Worm (Caenorhabditis elegans) whole organism, mixed stage, embryonic: Measurements from ENCODE around the gene Y41E3.8.

Experiments
- M03D4.4 ChIP-seq: sonication (generic microtip); optimal IDR thresholded peaks from 2 replicates; lab custom pipeline; 2017; ENCODE audit warnings: mild to moderate bottlenecking, missing genetic modification characterization, missing compliant biosample characterization
- bed-3 ChIP-seq: fragments of 200-800 bp; sonication (Bioruptor generic); optimal IDR thresholded peaks from 3 replicates; lab custom pipeline; 2018; ENCODE audit warnings: mild to moderate bottlenecking, missing genetic modification characterization, moderate library complexity, missing compliant biosample characterization
- blmp-1 ChIP-seq: fragments of 150-350 bp; optimal IDR thresholded peaks from 2 replicates; lab custom pipeline; 2014; ENCODE audit warnings: missing biosample characterization, missing genetic modification characterization
- ceh-39 ChIP-seq: fragments of 150-350 bp; optimal IDR thresholded peaks from 2 replicates; lab custom pipeline; 2014; ENCODE audit warnings: missing biosample characterization, missing genetic modification characterization
- ceh-43 ChIP-seq: fragments of 200-800 bp; sonication (Bioruptor generic); optimal IDR thresholded peaks from 2 replicates; lab custom pipeline; 2018; ENCODE audit warnings: mild to moderate bottlenecking, missing genetic modification characterization, moderate library complexity, missing compliant biosample characterization
- ceh-83 ChIP-seq: fragments of 200-800 bp; sonication (Bioruptor generic); optimal IDR thresholded peaks from 2 replicates; lab custom pipeline; 2018; ENCODE audit warnings: mild to moderate bottlenecking, missing genetic modification characterization, missing compliant biosample characterization
- ces-1 ChIP-seq: fragments of 150-350 bp; optimal IDR thresholded peaks from 2 replicates; lab custom pipeline; 2014; ENCODE audit warnings: missing biosample characterization, missing genetic modification reagents, missing genetic modification characterization
- cnd-1 ChIP-seq: fragments of 200-800 bp; sonication (Bioruptor generic); optimal IDR thresholded peaks from 2 replicates; lab custom pipeline; 2018; ENCODE audit warnings: mild to moderate bottlenecking, missing genetic modification characterization, missing compliant biosample characterization
- drap-1 ChIP-seq: fragments of 200-800 bp; sonication (Bioruptor generic); optimal IDR thresholded peaks from 3 replicates; lab custom pipeline; 2018; ENCODE audit warnings: mild to moderate bottlenecking, missing genetic modification characterization, missing compliant biosample characterization
- elt-1 ChIP-seq: sonication (generic microtip); optimal IDR thresholded peaks from 2 replicates; lab custom pipeline; 2017; ENCODE audit warnings: missing genetic modification characterization, mild to moderate bottlenecking, missing compliant biosample characterization, antibody characterized with exemption, moderate library complexity, borderline replicate concordance; ENCODE audit not compliant: insufficient read depth
- elt-3 ChIP-seq: fragments of 150-350 bp; optimal IDR thresholded peaks from 2 replicates; lab custom pipeline; 2014; ENCODE audit warnings: missing biosample characterization, missing genetic modification characterization
- flh-1 ChIP-seq: fragments of 200-800 bp; sonication (Bioruptor generic); optimal IDR thresholded peaks from 2 replicates; lab custom pipeline; 2018; ENCODE audit warnings: mild to moderate bottlenecking, missing genetic modification characterization, moderate library complexity, missing compliant biosample characterization
- ham-2 ChIP-seq: fragments of 200-800 bp; sonication (Bioruptor generic); optimal IDR thresholded peaks from 2 replicates; lab custom pipeline; 2018; ENCODE audit warnings: mild to moderate bottlenecking, missing genetic modification characterization, missing compliant biosample characterization
- hlh-1 ChIP-seq: fragments of 150-350 bp; optimal IDR thresholded peaks from 2 replicates; lab custom pipeline; 2014; ENCODE audit warnings: missing biosample characterization, missing genetic modification reagents, missing genetic modification characterization
- lin-13 ChIP-seq: fragments of 150-350 bp; optimal IDR thresholded peaks from 2 replicates; lab custom pipeline; 2014; ENCODE audit warnings: missing biosample characterization, missing genetic modification characterization
- lin-32 ChIP-seq: fragments of 200-800 bp; sonication (Bioruptor generic); optimal IDR thresholded peaks from 2 replicates; lab custom pipeline; 2018; ENCODE audit warnings: mild to moderate bottlenecking, missing genetic modification characterization, missing compliant biosample characterization
- lsy-2 ChIP-seq: fragments of 150-350 bp; optimal IDR thresholded peaks from 2 replicates; lab custom pipeline; 2014; ENCODE audit warnings: missing biosample characterization, missing genetic modification characterization
- mab-5 ChIP-seq: fragments of 150-350 bp; optimal IDR thresholded peaks from 2 replicates; lab custom pipeline; 2014; ENCODE audit warnings: missing biosample characterization, missing genetic modification characterization
- mep-1 ChIP-seq: fragments of 150-350 bp; optimal IDR thresholded peaks from 2 replicates; lab custom pipeline; 2017; ENCODE audit warnings: missing biosample characterization, missing genetic modification reagents, missing genetic modification characterization, inconsistent platforms
- mls-2 ChIP-seq: sonication (generic microtip); optimal IDR thresholded peaks from 2 replicates; lab custom pipeline; 2016; ENCODE audit warnings: mild to moderate bottlenecking, missing genetic modification characterization, moderate library complexity, missing compliant biosample characterization
- nhr-12 ChIP-seq: fragments of 150-350 bp; optimal IDR thresholded peaks from 2 replicates; lab custom pipeline; 2014; ENCODE audit warnings: missing biosample characterization, missing genetic modification characterization
- nhr-2 ChIP-seq: fragments of 150-350 bp; optimal IDR thresholded peaks from 2 replicates; lab custom pipeline; 2014; ENCODE audit warnings: missing biosample characterization, missing genetic modification characterization
- nhr-237 ChIP-seq: fragments of 150-350 bp; optimal IDR thresholded peaks from 2 replicates; lab custom pipeline; 2014; ENCODE audit warnings: missing biosample characterization, missing genetic modification characterization
- nhr-28 ChIP-seq: fragments of 150-350 bp; optimal IDR thresholded peaks from 2 replicates; lab custom pipeline; 2014; ENCODE audit warnings: missing biosample characterization, missing genetic modification characterization
- nhr-76 ChIP-seq: sonication (generic microtip); optimal IDR thresholded peaks from 2 replicates; lab custom pipeline; 2017; ENCODE audit warnings: missing biosample characterization, missing genetic modification characterization
- pha-4 ChIP-seq: fragments of 150-350 bp; optimal IDR thresholded peaks from 2 replicates; lab custom pipeline; 2018; ENCODE audit warnings: missing biosample characterization, missing genetic modification reagents, missing genetic modification characterization
- sem-2 ChIP-seq: fragments of 200-800 bp; sonication (Bioruptor generic); optimal IDR thresholded peaks from 2 replicates; lab custom pipeline; 2018; ENCODE audit warnings: mild to moderate bottlenecking, missing genetic modification characterization, missing compliant biosample characterization
- snpc-4 ChIP-seq: fragments of 150-350 bp; optimal IDR thresholded peaks from 2 replicates; lab custom pipeline; 2014; ENCODE audit warnings: missing biosample characterization, missing genetic modification characterization
- sptf-1 ChIP-seq: sonication (generic microtip); optimal IDR thresholded peaks from 2 replicates; lab custom pipeline; 2017; ENCODE audit warnings: mild to moderate bottlenecking, missing genetic modification characterization, moderate library complexity, missing compliant biosample characterization
- tbx-8 ChIP-seq: fragments of 200-800 bp; sonication (Bioruptor generic); optimal IDR thresholded peaks from 2 replicates; lab custom pipeline; 2018; ENCODE audit warnings: mild to moderate bottlenecking, missing genetic modification characterization, moderate library complexity, missing compliant biosample characterization
- unc-120 ChIP-seq: sonication (generic microtip); optimal IDR thresholded peaks from 2 replicates; lab custom pipeline; 2017; ENCODE audit warnings: missing genetic modification characterization, missing compliant biosample characterization; ENCODE audit not compliant: poor library complexity, severe bottlenecking
- unc-39 ChIP-seq: fragments of 150-350 bp; optimal IDR thresholded peaks from 2 replicates; lab custom pipeline; 2014; ENCODE audit warnings: missing biosample characterization, missing genetic modification characterization
- unc-62 ChIP-seq: fragments of 150-350 bp; optimal IDR thresholded peaks from 2 replicates; lab custom pipeline; 2014; ENCODE audit warnings: missing biosample characterization, missing genetic modification reagents, missing genetic modification characterization
- zip-8 ChIP-seq: fragments of 150-350 bp; optimal IDR thresholded peaks from 2 replicates; lab custom pipeline; 2014; ENCODE audit warnings: missing biosample characterization, missing genetic modification characterization
- ztf-11 ChIP-seq: fragments of 150-350 bp; optimal IDR thresholded peaks from 2 replicates; lab custom pipeline; 2014; ENCODE audit warnings: missing biosample characterization, missing genetic modification characterization

Gene Y41E3.8

ce11 chrIV:15041124-15041523, 12.3 kb upstream of the Y41E3.8 start:
- TF ChIP-seq nhr-76 (tag; lab: Kevin White, UChicago) = no peak
- no peak for TF ChIP-seq flh-1 (GFP tag; lab: Kevin White, UChicago)
- TF ChIP-seq ceh-39 (tag; lab: Kevin White, UChicago) = no peak
- no peak for TF ChIP-seq tbx-8 (GFP tag; lab: Kevin White, UChicago)
- no peak for TF ChIP-seq nhr-237 (tag; lab: Kevin White, UChicago)
- no peak for TF ChIP-seq elt-3 (tag; lab: Kevin White, UChicago)
- no peak for TF ChIP-seq snpc-4 (tag; lab: Kevin White, UChicago)
- TF ChIP-seq ceh-83 (GFP tag; lab: Kevin White, UChicago) = no peak
- TF ChIP-seq mls-2 (tag; lab: Kevin White, UChicago) = no peak
- TF ChIP-seq mep-1 (tag; lab: Kevin White, UChicago) = no peak
- no peak for TF ChIP-seq sem-2
- no peak for TF ChIP-seq pha-4 (tag; lab: Kevin White, UChicago)
- no peak for TF ChIP-seq zip-8
- no peak for TF ChIP-seq blmp-1 (tag; lab: Kevin White, UChicago)
- TF ChIP-seq ceh-43 (GFP tag; lab: Kevin White, UChicago) = no peak

ce11 chrIV:15039477-15039876, 10.7 kb upstream of the Y41E3.8 start, which contains the start of gene hrpu-1:
hrpu-1 (plus strand) TSS chrIV:15039616.
- TF ChIP-seq ceh-43 (GFP tag; lab: Kevin White, UChicago) (no peak), hlh-1 (no peak), lin-13 (tag; lab: Kevin White, UChicago) (peak; percentile 88), flh-1 (GFP tag; lab: Kevin White, UChicago) (no peak), unc-62 (GFP tag; lab: Kevin White, UChicago) (no peak), unc-39 (no peak), elt-3 (tag; lab: Kevin White, UChicago) (no peak), zip-8 (no peak), ham-2 (GFP tag; lab: Kevin White, UChicago) (no peak), mep-1 (tag; lab: Kevin White, UChicago) (peak; percentile 62), lsy-2 (tag; lab: Kevin White, UChicago) (peak; percentile 69), sptf-1 (tag; lab: Kevin White, UChicago) (peak; percentile 22), ceh-83 (GFP tag; lab: Kevin White, UChicago) (no peak), cnd-1 (tag; lab: Kevin White, UChicago) (no peak), nhr-12 (no peak), mls-2 (tag; lab: Kevin White, UChicago) (no peak), unc-120 (tag; lab: Kevin White, UChicago) (no peak), ztf-11 (no peak), ceh-39 (tag; lab: Kevin White, UChicago) (peak; percentile 87), bed-3 (GFP tag; lab: Kevin White, UChicago) (no peak), M03D4.4 (tag; lab: Kevin White, UChicago) (peak; percentile 31), mab-5 (peak; percentile 41), tbx-8 (GFP tag; lab: Kevin White, UChicago) (no peak), nhr-237 (tag; lab: Kevin White, UChicago) (peak; percentile 63), nhr-76 (tag; lab: Kevin White, UChicago) (no peak), lin-32 (GFP tag; lab: Kevin White, UChicago) (no peak), sem-2 (no peak), drap-1 (no peak), ces-1 (peak; percentile 86), nhr-28 (tag; lab: Kevin White, UChicago) (no peak), snpc-4 (tag; lab: Kevin White, UChicago) (no peak), blmp-1 (tag; lab: Kevin White, UChicago) (no peak), nhr-2 (tag; lab: Kevin White, UChicago) (no peak), elt-1 (tag; lab: Kevin White, UChicago) (no peak), pha-4 (tag; lab: Kevin White, UChicago) (peak; percentile 77)

ce11 chrIV:15038821-15039220, 10.0 kb upstream of the Y41E3.8 start:
- TF ChIP-seq tbx-8 (GFP tag; lab: Kevin White, UChicago) (no peak), ham-2 (GFP tag; lab: Kevin White, UChicago) (no peak), nhr-2 (tag; lab: Kevin White, UChicago) (no peak), M03D4.4 (tag; lab: Kevin White, UChicago) (no peak), unc-62 (GFP tag; lab: Kevin White, UChicago) (no peak), hlh-1 (no peak)
